Worm (Caenorhabditis elegans): ENCODE results near the gene str-64.

Gene str-64

DNA sequence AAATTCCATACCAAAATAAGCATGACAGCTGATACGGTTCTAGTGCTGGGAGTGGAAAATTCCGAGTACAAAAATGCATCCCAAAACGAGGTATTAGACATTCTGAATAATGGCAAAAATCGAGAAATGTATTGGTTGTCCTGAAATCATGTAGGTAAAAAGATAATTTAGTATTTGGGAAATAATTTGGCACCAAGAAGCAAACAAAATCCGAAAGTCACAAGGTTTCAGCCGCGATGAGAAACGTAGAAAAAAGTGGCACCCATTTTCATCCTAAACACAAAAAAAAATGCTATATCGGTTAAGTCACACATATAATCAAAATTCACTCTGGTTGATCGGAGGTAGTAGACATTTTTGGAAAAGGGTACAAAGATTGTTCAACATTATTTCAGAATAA lies 14.7 kb downstream of the str-64 start, which contains the start of gene srx-122:
srx-122 (minus strand) TSS at position 101 of the 400 bp plus-strand sequence.
- no peak for TF ChIP-seq cog-1 (tag; optimal IDR thresholded peaks at IDR 0.05)
- no peak for TF ChIP-seq T22C8.4 (GFP tag; IDR thresholded peaks at IDR 0.05)
- no peak for TF ChIP-seq ref-1 (GFP tag; conservative IDR thresholded peaks at IDR 0.05)
- no peak for TF ChIP-seq klf-2 (GFP tag; conservative IDR thresholded peaks at IDR 0.05)
- no peak for TF ChIP-seq med-1 (GFP tag; optimal IDR thresholded peaks at IDR 0.05; ENCODE audit: insufficient read depth)
- TF ChIP-seq ztf-23 (GFP tag; IDR thresholded peaks at IDR 0.05), result no peak
- TF ChIP-seq tab-1 (GFP tag; IDR thresholded peaks at IDR 0.05), result no peak
- TF ChIP-seq flt-1 (GFP tag; IDR thresholded peaks at IDR 0.05), result no peak
- TF ChIP-seq ztf-29 (GFP tag; IDR thresholded peaks at IDR 0.05), result no peak

DNA sequence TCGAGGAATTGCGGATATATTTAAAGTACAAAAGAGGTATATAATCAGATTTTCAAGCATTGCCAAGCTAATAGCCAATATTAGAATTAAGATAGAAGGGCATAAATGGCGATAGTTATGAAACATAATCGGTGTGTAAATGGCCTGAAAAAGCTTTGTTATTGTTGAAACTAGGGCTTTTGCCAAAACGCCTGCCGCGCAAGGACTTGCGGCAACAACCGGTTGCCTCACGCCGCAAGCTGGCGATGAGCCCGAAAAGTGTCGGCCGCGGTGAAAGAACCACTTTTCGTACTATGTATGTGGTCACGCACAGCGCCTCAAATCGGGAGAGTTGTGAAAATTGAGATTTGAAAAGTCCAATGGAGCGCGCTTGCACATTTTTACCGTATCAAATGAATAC lies 16.4 kb downstream of the str-64 start:
- TF ChIP-seq tab-1 (GFP tag; IDR thresholded peaks at IDR 0.05) (no peak), T22C8.4 (GFP tag; IDR thresholded peaks at IDR 0.05) (no peak), ref-1 (GFP tag; conservative IDR thresholded peaks at IDR 0.05) (no peak), med-1 (GFP tag; optimal IDR thresholded peaks at IDR 0.05; ENCODE audit: insufficient read depth) (no peak), ztf-23 (GFP tag; IDR thresholded peaks at IDR 0.05) (no peak), klf-2 (GFP tag; conservative IDR thresholded peaks at IDR 0.05) (no peak), cog-1 (tag; optimal IDR thresholded peaks at IDR 0.05) (no peak), ztf-29 (GFP tag; IDR thresholded peaks at IDR 0.05) (no peak), flt-1 (GFP tag; IDR thresholded peaks at IDR 0.05) (no peak)

DNA sequence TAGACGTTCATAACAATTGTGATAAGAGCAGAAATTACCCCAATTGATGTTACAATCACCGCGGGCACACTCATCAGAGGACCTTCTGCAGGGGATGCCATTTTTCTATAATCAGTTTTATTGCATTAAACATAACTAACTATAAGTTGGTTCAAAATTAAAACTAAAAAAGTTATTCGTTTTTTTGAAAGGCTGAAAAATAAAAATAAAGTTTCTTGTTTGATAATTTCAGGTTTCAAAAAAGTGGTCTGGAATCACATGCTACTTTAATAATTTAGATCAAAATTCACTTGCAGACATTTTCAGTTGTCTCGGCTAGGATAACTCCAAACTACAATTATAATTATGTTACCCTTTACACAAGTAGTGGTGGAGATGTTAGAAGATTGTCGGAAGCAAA lies 18.8 kb downstream of the str-64 start, which contains the start of gene srbc-1:
srbc-1 (minus strand) TSS at position 101 of the 400 bp plus-strand sequence.
- TF ChIP-seq tab-1 (GFP tag; IDR thresholded peaks at IDR 0.05) (no peak), flt-1 (GFP tag; IDR thresholded peaks at IDR 0.05) (no peak), ztf-23 (GFP tag; IDR thresholded peaks at IDR 0.05) (no peak)

DNA sequence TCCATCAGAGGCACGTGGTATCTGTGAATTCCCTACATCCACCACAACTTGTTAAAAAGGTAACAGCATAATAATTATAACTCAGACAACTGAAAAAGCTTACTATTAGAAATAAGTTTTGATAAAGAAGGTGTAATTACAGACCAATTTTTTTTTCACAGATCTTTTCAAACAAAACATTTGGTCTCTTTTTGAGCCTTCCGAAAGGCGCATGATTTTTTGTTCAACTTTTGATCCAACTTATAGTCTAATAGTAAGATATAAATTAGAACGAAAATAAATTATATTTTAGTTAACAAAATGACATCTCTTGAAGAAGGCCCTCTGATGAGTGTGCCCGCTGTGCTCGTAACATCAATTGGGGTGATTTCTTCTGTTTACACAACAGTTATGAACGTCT lies 25.1 kb downstream of the str-64 start, which contains the start of gene srbc-3:
srbc-3 (plus strand) TSS at position 301 of the 400 bp plus-strand sequence.
- TF ChIP-seq T22C8.4 (GFP tag; IDR thresholded peaks at IDR 0.05) (no peak), cog-1 (tag; optimal IDR thresholded peaks at IDR 0.05) (no peak), klf-2 (GFP tag; conservative IDR thresholded peaks at IDR 0.05) (no peak), flt-1 (GFP tag; IDR thresholded peaks at IDR 0.05) (no peak), tab-1 (GFP tag; IDR thresholded peaks at IDR 0.05) (no peak), med-1 (GFP tag; optimal IDR thresholded peaks at IDR 0.05; ENCODE audit: insufficient read depth) (no peak), ztf-29 (GFP tag; IDR thresholded peaks at IDR 0.05) (no peak)

DNA sequence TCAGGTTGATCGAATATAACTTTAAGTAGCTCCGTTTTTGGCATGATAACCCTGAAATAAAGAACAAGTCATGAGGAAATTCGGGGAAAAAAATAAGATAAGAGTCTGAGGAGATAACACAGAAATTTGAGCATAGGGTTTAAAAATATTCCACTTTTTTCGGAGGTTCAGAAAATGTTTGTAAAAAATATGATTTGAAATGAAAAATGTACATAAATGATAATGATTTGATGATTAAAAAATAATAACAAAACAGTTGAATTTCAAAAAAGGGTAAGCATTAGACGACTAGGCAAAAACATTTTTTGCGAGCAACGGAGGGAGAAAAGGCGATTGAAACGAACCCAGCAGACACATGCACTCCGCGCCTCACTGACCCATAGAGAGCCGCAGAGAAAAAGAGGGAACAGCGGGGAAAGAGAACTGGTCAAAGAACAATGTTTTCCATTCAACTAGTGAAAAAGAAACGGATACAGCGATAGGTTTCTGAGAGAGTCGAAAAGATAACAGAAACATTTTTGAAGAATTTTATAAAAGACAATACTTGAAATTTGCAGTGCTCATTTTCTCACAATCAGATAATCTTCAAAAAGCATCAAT lies 29.1 kb downstream of the str-64 start, which contains the start of gene arrd-18:
arrd-18 (minus strand) TSS at position 51 of the 600 bp plus-strand sequence.
- TF ChIP-seq ztf-23 (GFP tag; IDR thresholded peaks at IDR 0.05) (no peak), T22C8.4 (GFP tag; IDR thresholded peaks at IDR 0.05) (no peak), ref-1 (GFP tag; conservative IDR thresholded peaks at IDR 0.05) (no peak), tab-1 (GFP tag; IDR thresholded peaks at IDR 0.05) (no peak), med-1 (GFP tag; optimal IDR thresholded peaks at IDR 0.05; ENCODE audit: insufficient read depth) (no peak), flt-1 (GFP tag; IDR thresholded peaks at IDR 0.05) (no peak), cog-1 (tag; optimal IDR thresholded peaks at IDR 0.05) (no peak), ztf-29 (GFP tag; IDR thresholded peaks at IDR 0.05) (no peak), klf-2 (GFP tag; conservative IDR thresholded peaks at IDR 0.05) (no peak)

DNA sequence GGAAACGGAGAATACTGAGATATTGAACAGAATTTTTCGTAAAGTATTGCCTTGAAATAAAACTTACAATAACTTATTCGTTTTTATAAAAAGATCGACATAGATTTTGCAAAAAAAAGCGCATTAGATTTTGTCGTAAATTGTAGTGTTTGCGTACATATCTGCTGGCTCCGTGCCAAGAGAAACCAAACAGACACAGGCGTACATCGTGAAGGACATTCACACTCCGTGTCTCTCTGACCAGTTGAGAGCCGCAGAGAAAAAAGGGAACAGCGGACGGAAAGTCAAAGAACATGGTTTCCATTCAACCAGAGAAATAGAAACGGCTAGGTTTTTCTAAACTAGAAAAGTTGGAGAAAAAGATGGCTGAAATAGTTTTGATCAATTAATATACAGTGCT lies 32.3 kb downstream of the str-64 start, which contains the start of gene arrd-19:
arrd-19 (minus strand) TSS at position 209 of the 400 bp plus-strand sequence.
- TF ChIP-seq flt-1 (GFP tag; IDR thresholded peaks at IDR 0.05), result no peak
- no peak for TF ChIP-seq klf-2 (GFP tag; conservative IDR thresholded peaks at IDR 0.05)
- TF ChIP-seq ref-1 (GFP tag; conservative IDR thresholded peaks at IDR 0.05), result no peak
- no peak for TF ChIP-seq T22C8.4 (GFP tag; IDR thresholded peaks at IDR 0.05)
- no peak for TF ChIP-seq ztf-23 (GFP tag; IDR thresholded peaks at IDR 0.05)
- no peak for TF ChIP-seq tab-1 (GFP tag; IDR thresholded peaks at IDR 0.05)
- TF ChIP-seq med-1 (GFP tag; optimal IDR thresholded peaks at IDR 0.05; ENCODE audit: insufficient read depth), result no peak
- no peak for TF ChIP-seq cog-1 (tag; optimal IDR thresholded peaks at IDR 0.05)
- TF ChIP-seq ztf-29 (GFP tag; IDR thresholded peaks at IDR 0.05), result no peak

DNA sequence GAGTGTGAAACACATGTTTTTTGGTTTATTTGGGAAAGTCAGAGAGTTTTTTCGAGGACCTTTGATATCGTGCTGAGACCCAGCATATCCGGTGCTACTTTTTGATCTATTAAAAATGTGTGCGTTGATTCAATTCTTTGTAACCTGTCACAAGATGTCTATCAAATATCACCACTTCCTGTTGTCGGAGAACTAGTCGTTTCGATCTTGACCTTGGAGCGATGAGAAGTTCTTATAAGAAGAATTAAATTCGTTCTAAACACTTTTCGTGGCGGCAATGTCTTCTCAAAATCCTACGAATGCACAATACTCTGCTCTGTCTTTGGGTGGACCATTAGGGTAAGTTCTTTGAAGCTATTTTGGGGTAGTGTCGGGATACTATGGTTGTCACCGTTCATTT lies 33.1 kb downstream of the str-64 start, which contains the start of gene F35F10.1:
F35F10.1 (plus strand) TSS at position 200 of the 400 bp plus-strand sequence.
- TF ChIP-seq cog-1 (tag; optimal IDR thresholded peaks at IDR 0.05), result no peak
- TF ChIP-seq ref-1 (GFP tag; conservative IDR thresholded peaks at IDR 0.05), result no peak
- TF ChIP-seq tab-1 (GFP tag; IDR thresholded peaks at IDR 0.05), result no peak

DNA sequence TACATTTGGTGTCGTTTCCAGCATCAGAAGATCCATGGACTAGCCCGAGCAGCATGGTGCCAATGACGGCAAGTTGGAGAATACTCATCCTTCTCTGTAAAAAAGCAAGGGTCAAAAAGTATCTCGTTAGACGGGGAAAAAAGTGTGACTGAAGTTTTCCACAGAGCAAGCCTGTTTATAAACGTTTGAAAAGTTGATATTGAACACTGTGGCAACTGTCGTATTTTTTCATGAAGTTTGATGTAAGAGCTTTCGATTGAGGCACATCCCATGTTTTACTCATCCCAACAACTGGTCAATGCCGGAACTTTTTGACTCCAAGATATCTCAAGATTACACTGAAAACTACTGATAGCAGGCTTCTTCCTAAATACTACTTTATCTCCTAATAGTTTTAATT lies 35.9 kb downstream of the str-64 start, which contains the start of gene F35F10.13:
F35F10.13 (minus strand) TSS at position 101 of the 400 bp plus-strand sequence.
- TF ChIP-seq cog-1 (tag; optimal IDR thresholded peaks at IDR 0.05), result no peak
- TF ChIP-seq flt-1 (GFP tag; IDR thresholded peaks at IDR 0.05), result no peak
- no peak for TF ChIP-seq T22C8.4 (GFP tag; IDR thresholded peaks at IDR 0.05)
- TF ChIP-seq ztf-23 (GFP tag; IDR thresholded peaks at IDR 0.05), result no peak

DNA sequence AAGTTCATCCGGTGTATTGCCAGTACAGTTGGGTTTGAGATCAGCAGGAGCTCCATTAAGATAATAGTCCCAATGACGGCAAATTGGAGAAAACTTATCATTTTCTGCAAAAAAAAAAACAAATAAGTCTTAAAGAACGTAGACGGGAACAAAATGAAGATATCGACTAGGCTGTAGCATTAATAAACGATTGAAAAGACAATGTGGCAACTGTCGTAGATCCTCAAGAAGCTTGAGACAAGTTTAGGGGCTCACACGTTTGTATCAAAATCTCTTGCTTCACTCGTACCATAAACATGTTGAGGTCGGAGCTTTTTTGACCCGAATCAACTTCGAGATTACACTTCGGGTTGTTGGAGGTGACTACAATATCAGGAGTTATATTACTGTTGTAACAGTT lies 36.9 kb downstream of the str-64 start, which contains the start of gene F35F10.14:
F35F10.14 (minus strand) TSS at position 101 of the 400 bp plus-strand sequence.
- no peak for TF ChIP-seq ztf-23 (GFP tag; IDR thresholded peaks at IDR 0.05)
- TF ChIP-seq tab-1 (GFP tag; IDR thresholded peaks at IDR 0.05), result no peak
- TF ChIP-seq cog-1 (tag; optimal IDR thresholded peaks at IDR 0.05), result no peak
- TF ChIP-seq ref-1 (GFP tag; conservative IDR thresholded peaks at IDR 0.05), result no peak
- no peak for TF ChIP-seq ztf-29 (GFP tag; IDR thresholded peaks at IDR 0.05)
- no peak for TF ChIP-seq klf-2 (GFP tag; conservative IDR thresholded peaks at IDR 0.05)
- no peak for TF ChIP-seq med-1 (GFP tag; optimal IDR thresholded peaks at IDR 0.05; ENCODE audit: insufficient read depth)
- no peak for TF ChIP-seq flt-1 (GFP tag; IDR thresholded peaks at IDR 0.05)
- TF ChIP-seq T22C8.4 (GFP tag; IDR thresholded peaks at IDR 0.05), result no peak

DNA sequence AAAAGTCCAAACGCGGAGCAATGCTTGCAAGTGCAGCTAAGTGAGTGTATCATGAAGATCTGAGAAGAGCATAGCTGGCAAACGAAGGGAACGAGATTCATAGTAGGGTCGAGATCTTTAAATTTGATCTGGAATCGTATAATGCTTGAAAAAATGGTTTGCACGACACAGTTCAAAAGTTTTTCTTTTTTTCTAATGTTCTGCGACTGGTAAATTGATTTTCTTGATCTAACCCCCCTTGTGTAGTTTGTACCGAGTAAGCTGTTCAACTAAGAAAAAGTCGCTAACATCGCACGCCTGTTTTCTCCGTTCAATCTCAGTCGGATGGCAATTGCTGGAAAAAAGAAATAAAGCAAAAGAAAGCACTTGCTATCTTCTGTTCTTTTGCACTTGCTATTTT lies 37.4 kb downstream of the str-64 start, which contains the start of gene C17B7.14:
C17B7.14 (minus strand) TSS at position 101 of the 400 bp plus-strand sequence.
- TF ChIP-seq ztf-23 (GFP tag; IDR thresholded peaks at IDR 0.05), result no peak
- TF ChIP-seq tab-1 (GFP tag; IDR thresholded peaks at IDR 0.05), result no peak
